Fruit fly (Drosophila melanogaster): Measurements from ENCODE around the gene CG13054.
A peak's percentile ranks its signal among the peaks of the same experiment; 100 is the strongest.

CG13054 gene

dm6 chr3L:16262440-16262839 lies 5.4 kb upstream of the CG13054 start, which contains the start of gene CG13071:
Gene CG13071, plus strand, starts transcription at chr3L:16262740.
- TF ChIP-seq CG12605 (GFP tag; IDR thresholded peaks at IDR 0.05) (no peak), CG9948 (tag; optimal IDR thresholded peaks at IDR 0.05) (no peak), CG8159 (tag; optimal IDR thresholded peaks at IDR 0.05) (no peak), Ets98B (GFP tag; IDR thresholded peaks at IDR 0.05) (no peak), Pif1B (GFP tag; optimal IDR thresholded peaks at IDR 0.05) (no peak), fd96Ca (GFP tag; IDR thresholded peaks at IDR 0.05) (no peak), CG32121 (GFP tag; IDR thresholded peaks at IDR 0.05) (no peak), CG15710 (tag; optimal IDR thresholded peaks at IDR 0.05) (no peak)

dm6 chr3L:16261505-16261904 lies 4.5 kb upstream of the CG13054 start, which contains the start of gene CG34247:
Gene CG34247, minus strand, starts transcription at chr3L:16261605.
- TF ChIP-seq rn (GFP tag; IDR thresholded peaks at IDR 0.05) = no peak
- TF ChIP-seq CG12605 (GFP tag; IDR thresholded peaks at IDR 0.05) = no peak
- peak; percentile 15 for TF ChIP-seq EcR (GFP tag; optimal IDR thresholded peaks at IDR 0.05)

dm6 chr3L:16259552-16259951 lies 2.6 kb upstream of the CG13054 start, which contains the start of gene CG13053:
Gene CG13053, minus strand, starts transcription at chr3L:16259722.
- TF ChIP-seq Ets98B (GFP tag; IDR thresholded peaks at IDR 0.05) (no peak), CG8159 (tag; optimal IDR thresholded peaks at IDR 0.05) (peak; percentile 82), Pif1A (GFP tag; optimal IDR thresholded peaks at IDR 0.05) (peak; percentile 27), CG12605 (GFP tag; IDR thresholded peaks at IDR 0.05) (no peak), D1 (tag; optimal IDR thresholded peaks at IDR 0.05) (peak; percentile 5), CG9948 (tag; optimal IDR thresholded peaks at IDR 0.05) (peak; percentile 79), gl (tag; optimal IDR thresholded peaks at IDR 0.05) (peak; percentile 41), rn (GFP tag; IDR thresholded peaks at IDR 0.05) (no peak), CG10348 (GFP tag; IDR thresholded peaks at IDR 0.05) (no peak), CG34367 (tag; optimal IDR thresholded peaks at IDR 0.05) (peak; percentile 70), CG14655 (GFP tag; optimal IDR thresholded peaks at IDR 0.05) (peak; percentile 57), CG17806 (tag; optimal IDR thresholded peaks at IDR 0.05) (peak; percentile 84), CG4496 (GFP tag; IDR thresholded peaks at IDR 0.05) (no peak), CG8301 (tag; optimal IDR thresholded peaks at IDR 0.05) (no peak), Pif1B (GFP tag; optimal IDR thresholded peaks at IDR 0.05) (peak; percentile 50), Snoo (tag; optimal IDR thresholded peaks at IDR 0.05) (no peak), CG13204 (GFP tag; optimal IDR thresholded peaks at IDR 0.05) (peak; percentile 31), CG32121 (GFP tag; IDR thresholded peaks at IDR 0.05) (no peak), CG15710 (tag; optimal IDR thresholded peaks at IDR 0.05) (peak; percentile 76), EcR (GFP tag; optimal IDR thresholded peaks at IDR 0.05) (peak; percentile 82), fd96Ca (GFP tag; IDR thresholded peaks at IDR 0.05) (no peak)

- no peak for TF ChIP-seq Ets98B (GFP tag; IDR thresholded peaks at IDR 0.05)
- no peak for TF ChIP-seq CG10348 (GFP tag; IDR thresholded peaks at IDR 0.05)
- no peak for TF ChIP-seq Pif1B (GFP tag; optimal IDR thresholded peaks at IDR 0.05)
- no peak for TF ChIP-seq CG8301 (tag; optimal IDR thresholded peaks at IDR 0.05)
- TF ChIP-seq rn (GFP tag; IDR thresholded peaks at IDR 0.05) = no peak
- TF ChIP-seq CG17806 (tag; optimal IDR thresholded peaks at IDR 0.05) = no peak
- TF ChIP-seq CG8159 (tag; optimal IDR thresholded peaks at IDR 0.05) = no peak
- no peak for TF ChIP-seq CG34367 (tag; optimal IDR thresholded peaks at IDR 0.05)
- TF ChIP-seq CG14655 (GFP tag; optimal IDR thresholded peaks at IDR 0.05) = no peak
- no peak for TF ChIP-seq CG13204 (GFP tag; optimal IDR thresholded peaks at IDR 0.05)
- no peak for TF ChIP-seq CG9948 (tag; optimal IDR thresholded peaks at IDR 0.05)
Measured at dm6 chr3L:16252255-16252654, 4.7 kb downstream of the CG13054 start, which contains the start of gene CG13055. Gene CG13055, minus strand, starts transcription at chr3L:16252355.

- TF ChIP-seq EcR (GFP tag; optimal IDR thresholded peaks at IDR 0.05) = peak; percentile 79
- TF ChIP-seq CG10348 (GFP tag; IDR thresholded peaks at IDR 0.05) = no peak
Measured at dm6 chr3L:16241296-16241695, 15.7 kb downstream of the CG13054 start.

dm6 chr3L:16233850-16234494 lies 23.0 kb downstream of the CG13054 start:
- 0 out of 2 replicates have a peak, but pooled peaks have one; percentile 45 for TF ChIP-seq CG12605 (GFP tag; IDR thresholded peaks at IDR 0.05)
- no peak for TF ChIP-seq CG8159 (tag; optimal IDR thresholded peaks at IDR 0.05)
- TF ChIP-seq Pif1A (GFP tag; optimal IDR thresholded peaks at IDR 0.05) = no peak
- no peak for TF ChIP-seq EcR (GFP tag; optimal IDR thresholded peaks at IDR 0.05)
- TF ChIP-seq CG14655 (GFP tag; optimal IDR thresholded peaks at IDR 0.05) = no peak
- no peak for TF ChIP-seq CG4496 (GFP tag; IDR thresholded peaks at IDR 0.05)

- TF ChIP-seq CG34367 (tag; optimal IDR thresholded peaks at IDR 0.05) (no peak), rn (GFP tag; IDR thresholded peaks at IDR 0.05) (no peak), Pif1B (GFP tag; optimal IDR thresholded peaks at IDR 0.05) (no peak), CG8301 (tag; optimal IDR thresholded peaks at IDR 0.05) (no peak), CG9948 (tag; optimal IDR thresholded peaks at IDR 0.05) (no peak), fd96Ca (GFP tag; IDR thresholded peaks at IDR 0.05) (no peak), CG4496 (GFP tag; IDR thresholded peaks at IDR 0.05) (no peak), D1 (tag; optimal IDR thresholded peaks at IDR 0.05) (no peak), Pif1A (GFP tag; optimal IDR thresholded peaks at IDR 0.05) (no peak), CG10348 (GFP tag; IDR thresholded peaks at IDR 0.05) (no peak), Ets98B (GFP tag; IDR thresholded peaks at IDR 0.05) (no peak)
Measured at dm6 chr3L:16232924-16233323, 24.1 kb downstream of the CG13054 start, which contains the start of gene Hsc20. Gene Hsc20, plus strand, starts transcription at chr3L:16233127.
